Worm (Caenorhabditis elegans) whole organism, mixed stage, embryonic: ENCODE measurements around the gene mrps-35.

ENCODE experiments used
- bed-3 ChIP-seq: fragments of 200-800 bp; sonication (Bioruptor generic); optimal IDR thresholded peaks from 3 replicates; lab custom pipeline; 2018; ENCODE audit warnings: mild to moderate bottlenecking, missing genetic modification characterization, moderate library complexity, missing compliant biosample characterization
- blmp-1 ChIP-seq: fragments of 150-350 bp; optimal IDR thresholded peaks from 2 replicates; lab custom pipeline; 2014; ENCODE audit warnings: missing biosample characterization, missing genetic modification characterization
- ceh-39 ChIP-seq: fragments of 150-350 bp; optimal IDR thresholded peaks from 2 replicates; lab custom pipeline; 2014; ENCODE audit warnings: missing biosample characterization, missing genetic modification characterization
- ceh-43 ChIP-seq: fragments of 200-800 bp; sonication (Bioruptor generic); optimal IDR thresholded peaks from 2 replicates; lab custom pipeline; 2018; ENCODE audit warnings: mild to moderate bottlenecking, missing genetic modification characterization, moderate library complexity, missing compliant biosample characterization
- ceh-83 ChIP-seq: fragments of 200-800 bp; sonication (Bioruptor generic); optimal IDR thresholded peaks from 2 replicates; lab custom pipeline; 2018; ENCODE audit warnings: mild to moderate bottlenecking, missing genetic modification characterization, missing compliant biosample characterization
- ces-1 ChIP-seq: fragments of 150-350 bp; optimal IDR thresholded peaks from 2 replicates; lab custom pipeline; 2014; ENCODE audit warnings: missing biosample characterization, missing genetic modification reagents, missing genetic modification characterization
- cnd-1 ChIP-seq: fragments of 200-800 bp; sonication (Bioruptor generic); optimal IDR thresholded peaks from 2 replicates; lab custom pipeline; 2018; ENCODE audit warnings: mild to moderate bottlenecking, missing genetic modification characterization, missing compliant biosample characterization
- drap-1 ChIP-seq: fragments of 200-800 bp; sonication (Bioruptor generic); optimal IDR thresholded peaks from 3 replicates; lab custom pipeline; 2018; ENCODE audit warnings: mild to moderate bottlenecking, missing genetic modification characterization, missing compliant biosample characterization
- elt-1 ChIP-seq: sonication (generic microtip); optimal IDR thresholded peaks from 2 replicates; lab custom pipeline; 2017; ENCODE audit warnings: missing genetic modification characterization, mild to moderate bottlenecking, missing compliant biosample characterization, antibody characterized with exemption, moderate library complexity, borderline replicate concordance; ENCODE audit not compliant: insufficient read depth
- elt-3 ChIP-seq: fragments of 150-350 bp; optimal IDR thresholded peaks from 2 replicates; lab custom pipeline; 2014; ENCODE audit warnings: missing biosample characterization, missing genetic modification characterization
- ham-2 ChIP-seq: fragments of 200-800 bp; sonication (Bioruptor generic); optimal IDR thresholded peaks from 2 replicates; lab custom pipeline; 2018; ENCODE audit warnings: mild to moderate bottlenecking, missing genetic modification characterization, missing compliant biosample characterization
- hlh-1 ChIP-seq: fragments of 150-350 bp; optimal IDR thresholded peaks from 2 replicates; lab custom pipeline; 2014; ENCODE audit warnings: missing biosample characterization, missing genetic modification reagents, missing genetic modification characterization
- lin-32 ChIP-seq: fragments of 200-800 bp; sonication (Bioruptor generic); optimal IDR thresholded peaks from 2 replicates; lab custom pipeline; 2018; ENCODE audit warnings: mild to moderate bottlenecking, missing genetic modification characterization, missing compliant biosample characterization
- lsy-2 ChIP-seq: fragments of 150-350 bp; optimal IDR thresholded peaks from 2 replicates; lab custom pipeline; 2014; ENCODE audit warnings: missing biosample characterization, missing genetic modification characterization
- mab-5 ChIP-seq: fragments of 150-350 bp; optimal IDR thresholded peaks from 2 replicates; lab custom pipeline; 2014; ENCODE audit warnings: missing biosample characterization, missing genetic modification characterization
- mep-1 ChIP-seq: fragments of 150-350 bp; optimal IDR thresholded peaks from 2 replicates; lab custom pipeline; 2017; ENCODE audit warnings: missing biosample characterization, missing genetic modification reagents, missing genetic modification characterization, inconsistent platforms
- mls-2 ChIP-seq: sonication (generic microtip); optimal IDR thresholded peaks from 2 replicates; lab custom pipeline; 2016; ENCODE audit warnings: mild to moderate bottlenecking, missing genetic modification characterization, moderate library complexity, missing compliant biosample characterization
- nhr-2 ChIP-seq: fragments of 150-350 bp; optimal IDR thresholded peaks from 2 replicates; lab custom pipeline; 2014; ENCODE audit warnings: missing biosample characterization, missing genetic modification characterization
- nhr-237 ChIP-seq: fragments of 150-350 bp; optimal IDR thresholded peaks from 2 replicates; lab custom pipeline; 2014; ENCODE audit warnings: missing biosample characterization, missing genetic modification characterization
- nhr-28 ChIP-seq: fragments of 150-350 bp; optimal IDR thresholded peaks from 2 replicates; lab custom pipeline; 2014; ENCODE audit warnings: missing biosample characterization, missing genetic modification characterization
- nhr-76 ChIP-seq: sonication (generic microtip); optimal IDR thresholded peaks from 2 replicates; lab custom pipeline; 2017; ENCODE audit warnings: missing biosample characterization, missing genetic modification characterization
- pha-4 ChIP-seq: fragments of 150-350 bp; optimal IDR thresholded peaks from 2 replicates; lab custom pipeline; 2018; ENCODE audit warnings: missing biosample characterization, missing genetic modification reagents, missing genetic modification characterization
- sem-2 ChIP-seq: fragments of 200-800 bp; sonication (Bioruptor generic); optimal IDR thresholded peaks from 2 replicates; lab custom pipeline; 2018; ENCODE audit warnings: mild to moderate bottlenecking, missing genetic modification characterization, missing compliant biosample characterization
- snpc-4 ChIP-seq: fragments of 150-350 bp; optimal IDR thresholded peaks from 2 replicates; lab custom pipeline; 2014; ENCODE audit warnings: missing biosample characterization, missing genetic modification characterization
- sptf-1 ChIP-seq: sonication (generic microtip); optimal IDR thresholded peaks from 2 replicates; lab custom pipeline; 2017; ENCODE audit warnings: mild to moderate bottlenecking, missing genetic modification characterization, moderate library complexity, missing compliant biosample characterization
- tbx-8 ChIP-seq: fragments of 200-800 bp; sonication (Bioruptor generic); optimal IDR thresholded peaks from 2 replicates; lab custom pipeline; 2018; ENCODE audit warnings: mild to moderate bottlenecking, missing genetic modification characterization, moderate library complexity, missing compliant biosample characterization
- unc-120 ChIP-seq: sonication (generic microtip); optimal IDR thresholded peaks from 2 replicates; lab custom pipeline; 2017; ENCODE audit warnings: missing genetic modification characterization, missing compliant biosample characterization; ENCODE audit not compliant: poor library complexity, severe bottlenecking
- unc-39 ChIP-seq: fragments of 150-350 bp; optimal IDR thresholded peaks from 2 replicates; lab custom pipeline; 2014; ENCODE audit warnings: missing biosample characterization, missing genetic modification characterization
- zip-8 ChIP-seq: fragments of 150-350 bp; optimal IDR thresholded peaks from 2 replicates; lab custom pipeline; 2014; ENCODE audit warnings: missing biosample characterization, missing genetic modification characterization

mrps-35 gene

ce11 chrV:18969590-18970105 lies 11.5 kb upstream of the mrps-35 start, which contains the start of gene Y39B6A.42:
TSS of gene Y39B6A.42 (minus strand) at chrV:18969640.
- TF ChIP-seq nhr-76 (tag; lab: Kevin White, UChicago) (no peak), sem-2 (GFP tag; lab: Kevin White, UChicago) (no peak), mab-5 (tag; lab: Kevin White, UChicago) (no peak), drap-1 (GFP tag; lab: Kevin White, UChicago) (no peak), ham-2 (no peak), pha-4 (tag; lab: Kevin White, UChicago) (no peak), tbx-8 (no peak), ceh-39 (no peak), zip-8 (tag; lab: Kevin White, UChicago) (no peak), elt-3 (tag; lab: Kevin White, UChicago) (no peak), sptf-1 (no peak), mep-1 (tag; lab: Kevin White, UChicago) (no peak), nhr-237 (no peak), ceh-43 (no peak), ceh-83 (GFP tag; lab: Kevin White, UChicago) (no peak), lsy-2 (tag; lab: Kevin White, UChicago) (no peak), cnd-1 (tag; lab: Kevin White, UChicago) (no peak)

ce11 chrV:18976539-18976938 lies 4.6 kb upstream of the mrps-35 start:
- TF ChIP-seq mab-5 (tag; lab: Kevin White, UChicago) (no peak), lsy-2 (tag; lab: Kevin White, UChicago) (no peak), sptf-1 (no peak), ceh-39 (no peak), bed-3 (no peak), lin-32 (GFP tag; lab: Kevin White, UChicago) (no peak), ham-2 (no peak), nhr-76 (tag; lab: Kevin White, UChicago) (no peak), tbx-8 (no peak), snpc-4 (tag; lab: Kevin White, UChicago) (no peak), sem-2 (GFP tag; lab: Kevin White, UChicago) (no peak), hlh-1 (tag; lab: Kevin White, UChicago) (no peak), drap-1 (GFP tag; lab: Kevin White, UChicago) (no peak), nhr-28 (tag; lab: Kevin White, UChicago) (no peak)

DNA sequence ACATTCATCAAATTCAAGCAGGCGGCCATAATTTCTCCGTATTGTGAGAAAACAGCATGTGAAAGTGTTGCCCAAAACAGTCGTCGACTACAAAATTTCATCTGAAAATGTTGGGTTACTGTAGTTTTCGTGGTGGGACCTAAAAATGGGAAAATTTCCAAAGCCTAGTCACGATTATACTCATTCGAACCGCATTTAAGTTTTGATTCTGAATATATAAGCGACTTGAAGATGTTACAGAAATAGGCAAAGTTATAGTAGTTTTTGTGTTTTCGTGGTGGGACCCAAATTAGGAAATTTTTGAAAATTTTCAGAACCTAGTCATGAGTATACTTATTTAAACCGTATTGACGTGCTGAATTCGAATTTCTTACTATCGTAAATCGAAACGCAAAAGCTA lies 3.2 kb upstream of the mrps-35 start, which contains the start of gene Y39B6A.41:
Y39B6A.41 (minus strand) TSS at position 101 of the 400 bp plus-strand sequence.
- TF ChIP-seq unc-120 (tag; lab: Kevin White, UChicago) (no peak), nhr-237 (no peak), nhr-2 (tag; lab: Kevin White, UChicago) (no peak), elt-3 (tag; lab: Kevin White, UChicago) (no peak), lsy-2 (tag; lab: Kevin White, UChicago) (no peak), bed-3 (no peak), ceh-43 (no peak), ham-2 (no peak), blmp-1 (tag; lab: Kevin White, UChicago) (no peak), unc-39 (no peak), hlh-1 (tag; lab: Kevin White, UChicago) (no peak), mls-2 (tag; lab: Kevin White, UChicago) (no peak), lin-32 (GFP tag; lab: Kevin White, UChicago) (no peak)

- no peak for TF ChIP-seq hlh-1 (tag; lab: Kevin White, UChicago)
- no peak for TF ChIP-seq lin-32 (GFP tag; lab: Kevin White, UChicago)
- TF ChIP-seq, all 35 proteins: peak for 0
These were observed 2.8 kb upstream of the mrps-35 start for ce11 chrV:18978301-18978700.

- TF ChIP-seq lin-32 (GFP tag; lab: Kevin White, UChicago), result no peak
- no peak for TF ChIP-seq elt-3 (tag; lab: Kevin White, UChicago)
- no peak for TF ChIP-seq ceh-43
- TF ChIP-seq blmp-1 (tag; lab: Kevin White, UChicago), result no peak
- no peak for TF ChIP-seq tbx-8
- no peak for TF ChIP-seq elt-1 (tag; lab: Kevin White, UChicago)
- no peak for TF ChIP-seq unc-39
- no peak for TF ChIP-seq nhr-28 (tag; lab: Kevin White, UChicago)
- no peak for TF ChIP-seq pha-4 (tag; lab: Kevin White, UChicago)
- TF ChIP-seq nhr-237, result no peak
- TF ChIP-seq ces-1 (GFP tag; lab: Kevin White, UChicago), result no peak
These were observed 630 bp downstream of the mrps-35 start for ce11 chrV:18981736-18982135.
